Worm (Caenorhabditis elegans) whole organism, L3 larva: ENCODE measurements around the gene ule-3.

Experiments used
- R02D3.7 ChIP-seq: fragments of 150-350 bp; optimal IDR thresholded peaks from 2 replicates; lab custom pipeline; 2014; ENCODE audit warnings: missing biosample characterization, missing genetic modification characterization
- aly-2 ChIP-seq: fragments of 150-350 bp; optimal IDR thresholded peaks from 2 replicates; lab custom pipeline; 2014; ENCODE audit warnings: missing biosample characterization, missing genetic modification characterization
- ama-1 ChIP-seq: fragments of 150-350 bp; optimal IDR thresholded peaks from 2 replicates; lab custom pipeline; 2018
- ceh-16 ChIP-seq: sonication (generic microtip); optimal IDR thresholded peaks from 2 replicates; lab custom pipeline; 2017; ENCODE audit warnings: missing biosample characterization, missing genetic modification characterization
- ceh-28 ChIP-seq: fragments of 150-350 bp; optimal IDR thresholded peaks from 2 replicates; lab custom pipeline; 2014; ENCODE audit warnings: missing biosample characterization, missing genetic modification reagents, missing genetic modification characterization
- egl-27 ChIP-seq: sonication (generic microtip); optimal IDR thresholded peaks from 4 replicates; lab custom pipeline; 2017; ENCODE audit warnings: missing biosample characterization, missing genetic modification reagents, missing genetic modification characterization
- egl-5 ChIP-seq: fragments of 150-350 bp; optimal IDR thresholded peaks from 2 replicates; lab custom pipeline; 2017; ENCODE audit warnings: missing biosample characterization, missing genetic modification reagents, missing genetic modification characterization, inconsistent platforms
- elt-2 ChIP-seq: sonication (generic microtip); optimal IDR thresholded peaks from 2 replicates; lab custom pipeline; 2016; ENCODE audit warnings: missing genetic modification reagents, mild to moderate bottlenecking, missing genetic modification characterization, missing compliant biosample characterization
- elt-3 ChIP-seq, 3 experiments: fragments of 150-350 bp in 1 of 3; sonication (generic microtip) in 2 of 3; optimal IDR thresholded peaks; 2 replicates in 2 of 3; 4 replicates in 1 of 3; lab custom pipeline; 2014 to 2017; ENCODE audit warnings: missing biosample characterization in 3 of 3, missing genetic modification characterization in 3 of 3
- fos-1 ChIP-seq: fragments of 150-350 bp; optimal IDR thresholded peaks from 2 replicates; lab custom pipeline; 2014; ENCODE audit warnings: missing biosample characterization, missing genetic modification characterization
- hmg-11 ChIP-seq: sonication (generic microtip); optimal IDR thresholded peaks from 2 replicates; lab custom pipeline; 2016; ENCODE audit warnings: missing genetic modification characterization, missing compliant biosample characterization
- jun-1 ChIP-seq: fragments of 150-350 bp; optimal IDR thresholded peaks from 2 replicates; lab custom pipeline; 2014; ENCODE audit warnings: missing biosample characterization, missing genetic modification reagents, missing genetic modification characterization
- lin-15B ChIP-seq: fragments of 150-350 bp; optimal IDR thresholded peaks from 2 replicates; lab custom pipeline; 2014; ENCODE audit warnings: missing biosample characterization, missing genetic modification characterization
- lsy-12 ChIP-seq: sonication (generic microtip); optimal IDR thresholded peaks from 2 replicates; lab custom pipeline; 2016; ENCODE audit warnings: mild to moderate bottlenecking, missing genetic modification characterization, missing compliant biosample characterization
- mdl-1 ChIP-seq: fragments of 150-350 bp; optimal IDR thresholded peaks from 2 replicates; lab custom pipeline; 2014; ENCODE audit warnings: missing biosample characterization, missing genetic modification characterization
- mml-1 ChIP-seq: fragments of 150-350 bp; sonication (generic microtip); optimal IDR thresholded peaks from 3 replicates; lab custom pipeline; 2014; ENCODE audit warnings: missing biosample characterization, missing genetic modification characterization
- nfya-1 ChIP-seq: sonication (generic microtip); optimal IDR thresholded peaks from 2 replicates; lab custom pipeline; 2017; ENCODE audit warnings: missing genetic modification characterization, mild to moderate bottlenecking, missing compliant biosample characterization, antibody characterized with exemption, moderate library complexity; ENCODE audit not compliant: insufficient read depth
- nhr-11 ChIP-seq: fragments of 150-350 bp; optimal IDR thresholded peaks from 2 replicates; lab custom pipeline; 2014; ENCODE audit warnings: missing biosample characterization, missing genetic modification characterization
- nhr-23 ChIP-seq: fragments of 150-350 bp; optimal IDR thresholded peaks from 2 replicates; lab custom pipeline; 2014; ENCODE audit warnings: missing biosample characterization, missing genetic modification reagents, missing genetic modification characterization
- nhr-25 ChIP-seq: sonication (generic microtip); optimal IDR thresholded peaks from 2 replicates; lab custom pipeline; 2017; ENCODE audit warnings: missing biosample characterization, missing genetic modification characterization
- nhr-28 ChIP-seq: fragments of 150-350 bp; optimal IDR thresholded peaks from 2 replicates; lab custom pipeline; 2014; ENCODE audit warnings: missing biosample characterization, missing genetic modification characterization
- nhr-43 ChIP-seq: sonication (generic microtip); optimal IDR thresholded peaks from 2 replicates; lab custom pipeline; 2016; ENCODE audit warnings: mild to moderate bottlenecking, missing genetic modification characterization, missing compliant biosample characterization; ENCODE audit not compliant: poor library complexity, severe bottlenecking
- nhr-76 ChIP-seq: fragments of 150-350 bp; sonication (generic microtip); optimal IDR thresholded peaks from 5 replicates; lab custom pipeline; 2014; ENCODE audit warnings: missing biosample characterization, missing genetic modification characterization
- pqm-1 ChIP-seq: fragments of 150-350 bp; optimal IDR thresholded peaks from 2 replicates; lab custom pipeline; 2017; ENCODE audit warnings: missing biosample characterization, missing genetic modification characterization, inconsistent platforms
- sea-2 ChIP-seq: fragments of 150-350 bp; sonication (generic microtip); optimal IDR thresholded peaks from 4 replicates; lab custom pipeline; 2014; ENCODE audit warnings: missing biosample characterization, missing genetic modification reagents, missing genetic modification characterization
- skn-1 ChIP-seq: fragments of 150-350 bp; optimal IDR thresholded peaks from 2 replicates; lab custom pipeline; 2014; ENCODE audit warnings: missing biosample characterization, missing genetic modification characterization
- snpc-4 ChIP-seq: fragments of 150-350 bp; optimal IDR thresholded peaks from 2 replicates; lab custom pipeline; 2014; ENCODE audit warnings: missing biosample characterization, missing genetic modification characterization
- unc-62 ChIP-seq: fragments of 150-350 bp; sonication (generic microtip); optimal IDR thresholded peaks from 4 replicates; lab custom pipeline; 2014; ENCODE audit warnings: missing biosample characterization, missing genetic modification reagents, missing genetic modification characterization
- zag-1 ChIP-seq: fragments of 150-350 bp; optimal IDR thresholded peaks from 2 replicates; lab custom pipeline; 2014; ENCODE audit warnings: missing biosample characterization, missing genetic modification characterization
- ztf-11 ChIP-seq: fragments of 150-350 bp; optimal IDR thresholded peaks from 2 replicates; lab custom pipeline; 2014; ENCODE audit warnings: missing biosample characterization, missing genetic modification characterization

Gene ule-3

DNA sequence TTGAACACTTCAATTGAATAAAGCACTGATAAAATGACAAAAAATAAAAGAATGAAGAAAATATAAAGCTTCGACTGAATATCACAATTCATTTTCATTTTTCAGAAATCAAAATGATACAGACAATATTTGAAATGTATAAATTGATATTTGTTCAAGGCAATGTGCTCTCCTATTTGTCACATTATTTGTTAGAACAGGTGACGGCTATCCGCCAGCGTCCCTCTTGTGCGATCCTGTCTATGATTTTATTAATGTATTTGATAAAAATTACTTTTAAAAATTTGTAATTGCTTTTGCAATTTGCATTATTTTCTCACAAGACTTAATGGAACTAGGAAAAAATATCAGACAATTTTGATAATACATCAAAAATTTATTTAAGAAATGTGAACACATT lies 39.5 kb upstream of the ule-3 start, which contains the start of gene F28H7.7:
F28H7.7 (minus strand) TSS at position 101 of the 400 bp plus-strand sequence.
- TF ChIP-seq nhr-11 (tag; lab: Kevin White, UChicago): no peak
- TF ChIP-seq elt-3 (tag; optimal IDR thresholded peaks at IDR 0.05; lab: Kevin White, UChicago): no peak
- TF ChIP-seq fos-1 (tag; lab: Kevin White, UChicago): no peak
- TF ChIP-seq ceh-16 (tag; lab: Kevin White, UChicago): no peak
- TF ChIP-seq nhr-76 (tag; lab: Kevin White, UChicago): no peak
- TF ChIP-seq nhr-28 (tag; lab: Kevin White, UChicago): no peak
- TF ChIP-seq ama-1 (lab: Kevin White, UChicago): no peak
- no peak for TF ChIP-seq R02D3.7 (tag; lab: Kevin White, UChicago)
- TF ChIP-seq snpc-4: no peak
- no peak for TF ChIP-seq elt-2 (tag; lab: Kevin White, UChicago)
- no peak for TF ChIP-seq ztf-11 (tag; lab: Kevin White, UChicago)
- TF ChIP-seq skn-1: no peak

DNA sequence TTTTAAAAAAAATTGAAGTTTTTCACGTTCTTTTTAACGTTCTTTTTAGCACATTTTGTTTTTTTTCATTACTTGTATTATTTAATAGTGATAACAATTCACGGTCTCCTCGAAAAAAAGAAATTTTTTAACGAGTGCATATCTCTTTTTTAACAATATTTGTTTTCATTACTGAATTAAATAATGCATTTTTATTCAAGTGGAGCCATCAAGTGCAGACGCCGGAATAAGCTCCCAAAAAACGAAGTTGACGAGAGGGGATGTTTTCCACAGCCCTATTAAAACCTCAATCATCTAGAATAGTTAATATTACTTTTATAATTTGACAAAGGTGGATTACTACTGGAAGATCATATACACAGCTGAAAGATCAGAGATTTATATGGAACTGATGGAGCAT lies 36.9 kb upstream of the ule-3 start, which contains the start of gene irld-6:
irld-6 (minus strand) TSS at position 101 of the 400 bp plus-strand sequence.
- TF ChIP-seq pqm-1 (tag; lab: Kevin White, UChicago) (no peak), sea-2 (GFP tag; lab: Kevin White, UChicago) (no peak), nfya-1 (tag; lab: Kevin White, UChicago) (no peak), ceh-28 (tag; lab: Kevin White, UChicago) (no peak), mml-1 (tag; lab: Kevin White, UChicago) (no peak), zag-1 (tag; lab: Kevin White, UChicago) (no peak), nhr-25 (tag; lab: Kevin White, UChicago) (no peak), nhr-76 (tag; lab: Kevin White, UChicago) (no peak), egl-27 (tag; lab: Kevin White, UChicago) (no peak)

ce11 chrV:10757128-10757527 lies 36.5 kb upstream of the ule-3 start:
- TF ChIP-seq nhr-23 (peak; percentile 35), nhr-25 (tag; lab: Kevin White, UChicago) (peak; percentile 83), egl-5 (tag; lab: Kevin White, UChicago) (peak; percentile 40), elt-2 (tag; lab: Kevin White, UChicago) (no peak), aly-2 (tag; lab: Kevin White, UChicago) (no peak), nhr-11 (tag; lab: Kevin White, UChicago) (no peak)

DNA sequence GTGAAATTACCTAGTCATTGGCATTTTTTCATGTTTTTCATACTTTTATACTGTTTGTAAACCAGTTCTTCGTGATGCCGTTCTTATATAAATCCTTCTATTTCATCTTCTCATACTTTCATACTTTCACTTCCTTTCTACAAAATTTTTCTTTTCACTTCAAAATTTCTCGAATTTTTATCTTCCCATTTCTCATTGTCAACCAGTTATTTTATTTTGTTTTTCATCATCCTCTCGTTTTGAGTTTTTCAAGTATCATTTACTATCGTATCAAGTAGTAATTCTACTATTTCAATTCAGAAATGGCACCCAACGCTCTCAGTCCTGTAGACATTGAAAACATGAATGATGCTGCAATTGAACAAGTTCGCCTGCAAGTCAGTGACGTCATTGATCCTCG lies 34.9 kb upstream of the ule-3 start, which contains the start of gene F28H7.8:
F28H7.8 (plus strand) TSS at position 301 of the 400 bp plus-strand sequence.
- no peak for TF ChIP-seq elt-3 (tag; optimal IDR thresholded peaks at IDR 0.05; lab: Kevin White, UChicago)
- no peak for TF ChIP-seq lin-15B (tag; lab: Kevin White, UChicago)
- no peak for TF ChIP-seq ceh-16 (tag; lab: Kevin White, UChicago)
- TF ChIP-seq egl-5 (tag; lab: Kevin White, UChicago): no peak
- no peak for TF ChIP-seq mdl-1 (tag; lab: Kevin White, UChicago)
- no peak for TF ChIP-seq ztf-11 (tag; lab: Kevin White, UChicago)
- TF ChIP-seq nfya-1 (tag; lab: Kevin White, UChicago): no peak
- no peak for TF ChIP-seq elt-2 (tag; lab: Kevin White, UChicago)

ce11 chrV:10760839-10761238 lies 32.8 kb upstream of the ule-3 start:
- TF ChIP-seq unc-62 (GFP tag; lab: Kevin White, UChicago) (no peak), R02D3.7 (tag; lab: Kevin White, UChicago) (no peak), sea-2 (GFP tag; lab: Kevin White, UChicago) (no peak), ztf-11 (tag; lab: Kevin White, UChicago) (no peak), pqm-1 (tag; lab: Kevin White, UChicago) (no peak), elt-3 (tag; optimal IDR thresholded peaks at IDR 0.05; lab: Kevin White, UChicago) (no peak), egl-5 (tag; lab: Kevin White, UChicago) (no peak), hmg-11 (tag; lab: Kevin White, UChicago) (no peak), egl-27 (tag; lab: Kevin White, UChicago) (no peak), mml-1 (tag; lab: Kevin White, UChicago) (no peak), nhr-43 (tag; lab: Kevin White, UChicago) (no peak)

DNA sequence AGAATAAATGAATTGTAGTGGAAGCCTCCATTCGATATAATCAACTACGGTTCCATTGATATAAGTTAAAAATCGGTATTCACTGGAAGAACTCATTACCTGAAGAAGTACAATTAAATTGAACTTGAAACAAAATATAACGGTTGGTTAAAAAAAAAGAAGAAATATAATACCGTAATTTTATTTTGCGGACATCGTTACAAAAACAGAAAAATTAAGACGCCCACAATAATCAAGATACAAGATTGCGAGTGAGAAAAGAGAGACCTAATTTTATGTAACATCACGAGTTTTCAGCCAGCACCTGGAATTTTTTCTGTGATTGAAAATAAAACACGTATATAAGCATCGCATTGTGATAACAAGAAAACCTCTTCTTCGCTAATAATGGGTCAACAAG lies 30.9 kb upstream of the ule-3 start, which contains the start of gene sre-6:
sre-6 (minus strand) TSS at position 101 of the 400 bp plus-strand sequence.
- TF ChIP-seq jun-1 (tag; lab: Kevin White, UChicago): no peak
- no peak for TF ChIP-seq lsy-12
- no peak for TF ChIP-seq nhr-43 (tag; lab: Kevin White, UChicago)
- TF ChIP-seq nhr-76 (tag; lab: Kevin White, UChicago): no peak
